Worm (Caenorhabditis elegans) whole organism, L4 larva: ENCODE measurements around the gene F36F12.7.
A peak's percentile ranks its signal among the peaks of the same experiment; 100 is the strongest.

ENCODE experiments used
- D1046.2 ChIP-seq: fragments of 200-800 bp; sonication (Bioruptor generic); IDR thresholded peaks from 2 replicates; pipeline ENCODE4 v1.3.6; 2022; ENCODE audit warnings: missing genetic modification characterization, missing compliant biosample characterization
- R02D3.7 ChIP-seq: fragments of 150-350 bp; sonication (generic microtip); optimal IDR thresholded peaks from 3 replicates; lab custom pipeline; 2014; ENCODE audit warnings: missing biosample characterization, missing genetic modification characterization
- T20F7.1 ChIP-seq: fragments of 200-800 bp; sonication (Bioruptor generic); optimal IDR thresholded peaks from 2 replicates; lab custom pipeline; 2018; ENCODE audit warnings: mild to moderate bottlenecking, missing genetic modification characterization, missing compliant biosample characterization
- Y75B8A.6 ChIP-seq: fragments of 200-800 bp; sonication (Bioruptor generic); IDR thresholded peaks from 2 replicates; pipeline ENCODE4 v1.3.6; 2022; ENCODE audit warnings: missing genetic modification reagents, missing genetic modification characterization, missing compliant biosample characterization
- ZK337.2 ChIP-seq: fragments of 200-800 bp; sonication (Bioruptor generic); IDR thresholded peaks from 2 replicates; pipeline ENCODE4 v1.3.6; 2022; ENCODE audit warnings: missing genetic modification reagents, missing genetic modification characterization, missing compliant biosample characterization
- ZK546.5 ChIP-seq, 2 experiments: sonication (generic microtip); optimal IDR thresholded peaks; 2 replicates each; lab custom pipeline; 2017; ENCODE audit warnings: missing biosample characterization in 2 of 2, missing genetic modification characterization in 2 of 2
- attf-4 ChIP-seq: sonication (generic microtip); optimal IDR thresholded peaks from 3 replicates; lab custom pipeline; 2017; ENCODE audit warnings: missing biosample characterization, missing genetic modification characterization
- ceh-32 ChIP-seq: sonication (generic microtip); optimal IDR thresholded peaks from 2 replicates; lab custom pipeline; 2016; ENCODE audit warnings: mild to moderate bottlenecking, missing genetic modification characterization, missing compliant biosample characterization; ENCODE audit not compliant: poor library complexity
- ceh-62 ChIP-seq: sonication (generic microtip); optimal IDR thresholded peaks from 2 replicates; lab custom pipeline; 2017; ENCODE audit warnings: missing biosample characterization, missing genetic modification characterization
- daf-16 ChIP-seq, 3 experiments: sonication (generic microtip); optimal IDR thresholded peaks; 2 replicates each; lab custom pipeline; 2016 to 2017; ENCODE audit warnings: missing genetic modification characterization in 3 of 3, missing genetic modification reagents in 3 of 3, mild to moderate bottlenecking in 2 of 3, missing compliant biosample characterization in 2 of 3, missing biosample characterization in 1 of 3, moderate library complexity in 1 of 3
- daf-19 ChIP-seq: fragments of 200-800 bp; sonication (Bioruptor generic); conservative IDR thresholded peaks from 2 replicates; pipeline ENCODE4 v1.3.6; 2022; ENCODE audit warnings: missing genetic modification characterization, missing compliant biosample characterization
- daf-8 ChIP-seq: fragments of 200-800 bp; sonication (Bioruptor generic); IDR thresholded peaks from 2 replicates; pipeline ENCODE4 v1.3.6; 2022; ENCODE audit warnings: missing genetic modification characterization, missing compliant biosample characterization
- dmd-6 ChIP-seq: fragments of 200-800 bp; sonication (Bioruptor generic); IDR thresholded peaks from 2 replicates; pipeline ENCODE4 v1.3.6; 2022; ENCODE audit warnings: missing genetic modification reagents, missing genetic modification characterization, missing compliant biosample characterization
- dmd-8 ChIP-seq: fragments of 200-800 bp; sonication (Bioruptor generic); IDR thresholded peaks from 2 replicates; pipeline ENCODE4 v1.3.6; 2022; ENCODE audit warnings: missing genetic modification characterization, missing compliant biosample characterization
- dmd-9 ChIP-seq: fragments of 200-800 bp; sonication (Bioruptor generic); IDR thresholded peaks from 2 replicates; pipeline ENCODE4 v1.3.6; 2022; ENCODE audit warnings: missing genetic modification reagents, missing genetic modification characterization, missing compliant biosample characterization
- dpl-1 ChIP-seq: fragments of 150-350 bp; optimal IDR thresholded peaks from 2 replicates; lab custom pipeline; 2014; ENCODE audit warnings: missing biosample characterization, missing genetic modification reagents, missing genetic modification characterization
- dve-1 ChIP-seq: sonication (generic microtip); optimal IDR thresholded peaks from 2 replicates; lab custom pipeline; 2017; ENCODE audit warnings: antibody characterized with exemption, mild to moderate bottlenecking, missing genetic modification characterization, missing compliant biosample characterization; ENCODE audit not compliant: insufficient read depth
- fkh-10 ChIP-seq: fragments of 150-350 bp; optimal IDR thresholded peaks from 2 replicates; lab custom pipeline; 2014; ENCODE audit warnings: missing biosample characterization, missing genetic modification reagents, missing genetic modification characterization
- fos-1 ChIP-seq: fragments of 150-350 bp; optimal IDR thresholded peaks from 2 replicates; lab custom pipeline; 2014; ENCODE audit warnings: missing biosample characterization, missing genetic modification characterization
- hlh-11 ChIP-seq: fragments of 200-800 bp; sonication (Bioruptor generic); optimal IDR thresholded peaks from 2 replicates; lab custom pipeline; 2018; ENCODE audit warnings: mild to moderate bottlenecking, missing genetic modification characterization, missing compliant biosample characterization
- hlh-30 ChIP-seq: sonication (generic microtip); optimal IDR thresholded peaks from 2 replicates; lab custom pipeline; 2017; ENCODE audit warnings: antibody characterized with exemption, mild to moderate bottlenecking, missing genetic modification characterization, missing compliant biosample characterization; ENCODE audit not compliant: insufficient read depth
- hmg-1.1 ChIP-seq: fragments of 200-800 bp; sonication (Bioruptor generic); IDR thresholded peaks from 2 replicates; pipeline ENCODE4 v1.3.6; 2022; ENCODE audit warnings: missing genetic modification reagents, missing genetic modification characterization, missing compliant biosample characterization
- jun-1 ChIP-seq: fragments of 150-350 bp; optimal IDR thresholded peaks from 2 replicates; lab custom pipeline; 2014; ENCODE audit warnings: missing biosample characterization, missing genetic modification reagents, missing genetic modification characterization
- lin-13 ChIP-seq: fragments of 150-350 bp; optimal IDR thresholded peaks from 2 replicates; lab custom pipeline; 2014; ENCODE audit warnings: missing biosample characterization, missing genetic modification reagents, missing genetic modification characterization
- lin-39 ChIP-seq: fragments of 150-350 bp; optimal IDR thresholded peaks from 2 replicates; lab custom pipeline; 2014; ENCODE audit warnings: missing biosample characterization, missing genetic modification reagents, missing genetic modification characterization
- lir-3 ChIP-seq: sonication (generic microtip); optimal IDR thresholded peaks from 2 replicates; lab custom pipeline; 2016; ENCODE audit warnings: mild to moderate bottlenecking, missing genetic modification characterization, missing compliant biosample characterization
- lsy-2 ChIP-seq, 2 experiments: fragments of 150-350 bp in 1 of 2; sonication (generic microtip) in 1 of 2; optimal IDR thresholded peaks; 2 replicates each; lab custom pipeline; 2014 to 2017; ENCODE audit warnings: missing biosample characterization in 2 of 2, missing genetic modification characterization in 2 of 2
- madf-9 ChIP-seq: fragments of 200-800 bp; sonication (Bioruptor generic); conservative IDR thresholded peaks from 2 replicates; pipeline ENCODE4 v1.3.6; 2022; ENCODE audit warnings: missing genetic modification reagents, missing genetic modification characterization, missing compliant biosample characterization
- mdt-29 ChIP-seq: fragments of 200-800 bp; sonication (Bioruptor generic); IDR thresholded peaks from 2 replicates; pipeline ENCODE4 v1.3.6; 2022; ENCODE audit warnings: missing genetic modification reagents, missing genetic modification characterization, missing compliant biosample characterization
- mes-2 ChIP-seq: sonication (generic microtip); optimal IDR thresholded peaks from 2 replicates; lab custom pipeline; 2016; ENCODE audit warnings: missing genotype, mild to moderate bottlenecking, missing genetic modification characterization, missing compliant biosample characterization; ENCODE audit not compliant: poor library complexity, severe bottlenecking
- mxl-2 ChIP-seq: fragments of 200-800 bp; sonication (Bioruptor generic); conservative IDR thresholded peaks from 2 replicates; pipeline ENCODE4 v1.3.6; 2022; ENCODE audit warnings: missing genetic modification reagents, missing genetic modification characterization, missing compliant biosample characterization
- mxl-3 ChIP-seq: fragments of 200-800 bp; sonication (Bioruptor generic); optimal IDR thresholded peaks from 2 replicates; lab custom pipeline; 2018; ENCODE audit warnings: mild to moderate bottlenecking, missing genetic modification characterization, missing compliant biosample characterization
- nhr-10 ChIP-seq: fragments of 150-350 bp; optimal IDR thresholded peaks from 2 replicates; lab custom pipeline; 2014; ENCODE audit warnings: missing biosample characterization, missing genetic modification characterization
- nhr-102 ChIP-seq: sonication (generic microtip); optimal IDR thresholded peaks from 2 replicates; lab custom pipeline; 2016; ENCODE audit warnings: mild to moderate bottlenecking, missing genetic modification characterization, moderate library complexity, missing compliant biosample characterization
- nhr-111 ChIP-seq: fragments of 200-800 bp; sonication (Bioruptor generic); optimal IDR thresholded peaks from 2 replicates; lab custom pipeline; 2018; ENCODE audit warnings: mild to moderate bottlenecking, missing genetic modification characterization, missing compliant biosample characterization
- nhr-237 ChIP-seq: sonication (generic microtip); optimal IDR thresholded peaks from 2 replicates; lab custom pipeline; 2017; ENCODE audit warnings: missing biosample characterization, missing genetic modification characterization
- nhr-25 ChIP-seq: sonication (generic microtip); optimal IDR thresholded peaks from 2 replicates; lab custom pipeline; 2017; ENCODE audit warnings: missing genetic modification characterization, mild to moderate bottlenecking, missing compliant biosample characterization, antibody characterized with exemption, moderate library complexity, borderline replicate concordance; ENCODE audit not compliant: insufficient read depth
- nhr-28 ChIP-seq: fragments of 150-350 bp; optimal IDR thresholded peaks from 2 replicates; lab custom pipeline; 2014; ENCODE audit warnings: missing biosample characterization, missing genetic modification characterization
- nhr-48 ChIP-seq: sonication (generic microtip); optimal IDR thresholded peaks from 2 replicates; lab custom pipeline; 2016; ENCODE audit warnings: mild to moderate bottlenecking, missing genetic modification characterization, missing compliant biosample characterization
- nhr-76 ChIP-seq: fragments of 150-350 bp; optimal IDR thresholded peaks from 2 replicates; lab custom pipeline; 2014; ENCODE audit warnings: missing biosample characterization, missing genetic modification characterization
- pha-4 ChIP-seq, 2 experiments: fragments of 150-350 bp in 1 of 2; fragments of 200-800 bp in 1 of 2; sonication (Bioruptor generic) in 1 of 2; IDR thresholded peaks in 1 of 2; optimal IDR thresholded peaks in 1 of 2; 2 replicates each; pipeline versions ENCODE4 v1.3.6 to Lab custom; 2014 to 2022; ENCODE audit warnings: missing genetic modification characterization in 2 of 2, missing genetic modification reagents in 2 of 2, missing biosample characterization in 1 of 2, missing compliant biosample characterization in 1 of 2
- php-3 ChIP-seq: fragments of 200-800 bp; sonication (Bioruptor generic); IDR thresholded peaks from 2 replicates; pipeline ENCODE4 v1.3.6; 2022; ENCODE audit warnings: missing genetic modification reagents, missing genetic modification characterization, missing compliant biosample characterization
- rbr-2 ChIP-seq: sonication (generic microtip); optimal IDR thresholded peaks from 2 replicates; lab custom pipeline; 2016; ENCODE audit warnings: missing genotype, missing genetic modification characterization, missing compliant biosample characterization
- saeg-2 ChIP-seq: fragments of 200-800 bp; sonication (Bioruptor generic); IDR thresholded peaks from 2 replicates; pipeline ENCODE4 v1.3.6; 2022; ENCODE audit warnings: missing genetic modification reagents, missing genetic modification characterization, missing compliant biosample characterization
- spr-1 ChIP-seq: sonication (generic microtip); optimal IDR thresholded peaks from 2 replicates; lab custom pipeline; 2016; ENCODE audit warnings: mild to moderate bottlenecking, missing genetic modification characterization, missing compliant biosample characterization
- spr-3 ChIP-seq: fragments of 200-800 bp; sonication (Bioruptor generic); optimal IDR thresholded peaks from 2 replicates; lab custom pipeline; 2018; ENCODE audit warnings: mild to moderate bottlenecking, missing genetic modification characterization, missing compliant biosample characterization
- tra-1 ChIP-seq: fragments of 200-800 bp; sonication (Bioruptor generic); IDR thresholded peaks from 2 replicates; pipeline ENCODE4 v1.3.6; 2022; ENCODE audit warnings: missing genetic modification reagents, missing genetic modification characterization, missing compliant biosample characterization
- zfp-3 ChIP-seq: fragments of 200-800 bp; sonication (Bioruptor generic); conservative IDR thresholded peaks from 2 replicates; pipeline ENCODE4 v1.3.6; 2022; ENCODE audit warnings: missing genetic modification reagents, missing genetic modification characterization, missing compliant biosample characterization
- zip-11 ChIP-seq: fragments of 200-800 bp; sonication (Bioruptor generic); IDR thresholded peaks from 2 replicates; pipeline ENCODE4 v1.3.6; 2022; ENCODE audit warnings: missing genetic modification characterization, missing compliant biosample characterization
- ztf-11 ChIP-seq: fragments of 150-350 bp; optimal IDR thresholded peaks from 2 replicates; lab custom pipeline; 2014; ENCODE audit warnings: missing biosample characterization, missing genetic modification characterization

The F36F12.7 gene

ce11 chrV:2133512-2133911, 34.4 kb downstream of the F36F12.7 start (continued):
- TF ChIP-seq ceh-62 (tag; lab: Kevin White, UChicago) (no peak), dmd-9 (GFP tag; lab: Robert Waterston, UW) (no peak), hlh-30 (peak; percentile 96), Y75B8A.6 (GFP tag; lab: Robert Waterston, UW) (no peak), nhr-10 (tag; lab: Kevin White, UChicago) (no peak), mdt-29 (GFP tag; lab: Robert Waterston, UW) (no peak), madf-9 (no peak), ztf-11 (tag; lab: Kevin White, UChicago) (no peak), nhr-237 (no peak), saeg-2 (no peak), ceh-32 (tag; lab: Kevin White, UChicago) (no peak), lin-13 (no peak), php-3 (GFP tag; lab: Robert Waterston, UW) (no peak), fkh-10 (GFP tag; lab: Kevin White, UChicago) (peak; percentile 74), pha-4 (GFP tag; IDR thresholded peaks at IDR 0.05; lab: Robert Waterston, UW) (no peak), pha-4 (tag; optimal IDR thresholded peaks at IDR 0.05; lab: Kevin White, UChicago) (no peak), fos-1 (tag; lab: Kevin White, UChicago) (no peak), nhr-76 (no peak), ZK546.5 (tag; optimal IDR thresholded peaks at IDR 0.05; lab: Kevin White, UChicago) (no peak), mxl-3 (peak; percentile 11), attf-4 (no peak), nhr-28 (tag; lab: Kevin White, UChicago) (peak; percentile 1), zip-11 (no peak), daf-19 (GFP tag; lab: Robert Waterston, UW) (no peak), R02D3.7 (tag; lab: Kevin White, UChicago) (no peak), hlh-11 (tag; lab: Kevin White, UChicago) (peak; percentile 83), nhr-111 (GFP tag; lab: Kevin White, UChicago) (no peak), zfp-3 (no peak), jun-1 (tag; lab: Kevin White, UChicago) (no peak), daf-8 (GFP tag; lab: Robert Waterston, UW) (no peak), dmd-8 (GFP tag; lab: Robert Waterston, UW) (no peak), lin-39 (no peak), daf-16 (GFP tag; optimal IDR thresholded peaks at IDR 0.05; lab: Kevin White, UChicago) (peak in 1 of 2 experiments; percentile 6), daf-16 (tag; optimal IDR thresholded peaks at IDR 0.05; lab: Kevin White, UChicago) (peak; percentile 24), hmg-1.1 (GFP tag; lab: Robert Waterston, UW) (peak; percentile 68), spr-3 (no peak), ZK337.2 (GFP tag; lab: Robert Waterston, UW) (no peak), dpl-1 (GFP tag; lab: Kevin White, UChicago) (peak; percentile 28), lsy-2 (tag; optimal IDR thresholded peaks at IDR 0.05; lab: Kevin White, UChicago) (peak in 1 of 2 experiments; percentile 74), nhr-25 (tag; lab: Kevin White, UChicago) (no peak), rbr-2 (tag; lab: Kevin White, UChicago) (peak; percentile 81), spr-1 (tag; lab: Kevin White, UChicago) (no peak), mes-2 (tag; lab: Kevin White, UChicago) (peak; percentile 52), dve-1 (tag; lab: Kevin White, UChicago) (peak; percentile 23), mxl-2 (peak; percentile 97), nhr-48 (tag; lab: Kevin White, UChicago) (peak; percentile 8), tra-1 (GFP tag; lab: Robert Waterston, UW) (0 out of 2 replicates have a peak, but pooled peaks have one; percentile 32), dmd-6 (GFP tag; lab: Robert Waterston, UW) (peak; percentile 73), nhr-102 (tag; lab: Kevin White, UChicago) (no peak), D1046.2 (GFP tag; lab: Robert Waterston, UW) (no peak), lir-3 (tag; lab: Kevin White, UChicago) (no peak), T20F7.1 (GFP tag; lab: Kevin White, UChicago) (no peak)
